Worm (Caenorhabditis elegans): ENCODE data around the gene clh-6.

DNA sequence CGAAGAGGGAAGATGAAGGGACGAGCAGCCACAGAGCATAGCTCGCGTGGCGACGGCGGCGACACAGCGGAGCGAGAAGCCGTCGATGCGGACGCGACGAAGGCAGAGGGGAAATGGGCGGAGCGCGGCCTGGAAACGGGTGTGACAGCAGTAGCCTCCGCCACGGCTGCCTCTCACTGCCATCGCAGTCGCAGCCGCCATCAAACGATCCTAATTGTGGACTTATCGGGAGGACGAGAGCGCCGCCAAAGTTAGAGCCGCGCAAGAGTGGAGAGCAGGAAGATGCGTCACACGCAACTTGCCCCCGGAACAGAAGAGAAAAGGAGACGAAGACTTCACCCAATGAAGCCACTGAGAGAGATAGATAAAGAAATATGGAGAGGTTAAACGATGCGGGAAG is 38.9 kb downstream of the clh-6 start:
- no peak for TF ChIP-seq nhr-28 (tag; optimal IDR thresholded peaks at IDR 0.05)
- no peak for TF ChIP-seq aly-2 (tag; optimal IDR thresholded peaks at IDR 0.05)
- TF ChIP-seq nhr-76 (tag; optimal IDR thresholded peaks at IDR 0.05), result no peak
- TF ChIP-seq nhr-237 (tag; optimal IDR thresholded peaks at IDR 0.05), result no peak
- TF ChIP-seq fkh-10 (GFP tag; optimal IDR thresholded peaks at IDR 0.05), result peak; percentile 39
- TF ChIP-seq snpc-4 (tag; optimal IDR thresholded peaks at IDR 0.05), result peak; percentile 12

Data from whole organism, L3 larva.